Worm (Caenorhabditis elegans) whole organism, early embryonic: ENCODE results near the gene ztf-14.

Experiments
- ama-1 ChIP-seq: fragments of 150-350 bp; optimal IDR thresholded peaks from 2 replicates; lab custom pipeline; 2014
- ets-7 ChIP-seq: sonication (generic microtip); optimal IDR thresholded peaks from 2 replicates; lab custom pipeline; 2016; ENCODE audit warnings: missing genotype, missing genetic modification characterization, missing compliant biosample characterization
- tbx-11 ChIP-seq: fragments of 200-800 bp; sonication (Bioruptor generic); IDR thresholded peaks from 2 replicates; pipeline ENCODE4 v1.3.6; 2022; ENCODE audit warnings: missing genetic modification characterization, missing compliant biosample characterization
- tbx-37 ChIP-seq: fragments of 200-800 bp; sonication (Bioruptor generic); conservative IDR thresholded peaks from 2 replicates; pipeline ENCODE4 v1.3.6; 2022; ENCODE audit warnings: missing genetic modification reagents, missing genetic modification characterization, missing compliant biosample characterization
- tra-4 ChIP-seq: sonication (generic microtip); optimal IDR thresholded peaks from 2 replicates; lab custom pipeline; 2017; ENCODE audit warnings: missing genetic modification characterization, missing compliant biosample characterization

ce11 chrX:14507992-14508391 is 12.1 kb downstream of the ztf-14 start:
- TF ChIP-seq tbx-37 (GFP tag; lab: Robert Waterston, UW) (no peak), ets-7 (tag; lab: Kevin White, UChicago) (no peak), ama-1 (lab: Kevin White, UChicago) (no peak), tbx-11 (GFP tag; lab: Robert Waterston, UW) (no peak), tra-4 (tag; lab: Kevin White, UChicago) (no peak)
